Worm (Caenorhabditis elegans) whole organism, L4 larva: Measurements from ENCODE around the gene Y116A8C.37.

Experiments
- F37D6.2 ChIP-seq: sonication (generic microtip); optimal IDR thresholded peaks from 2 replicates; lab custom pipeline; 2016; ENCODE audit warnings: mild to moderate bottlenecking, missing genetic modification characterization, missing compliant biosample characterization
- F49E8.2 ChIP-seq: sonication (generic microtip); optimal IDR thresholded peaks from 2 replicates; lab custom pipeline; 2016; ENCODE audit warnings: missing compliant biosample characterization, mild to moderate bottlenecking, missing genetic modification characterization, borderline replicate concordance
- Y105C5A.15 ChIP-seq: fragments of 200-800 bp; sonication (Bioruptor generic); IDR thresholded peaks from 2 replicates; pipeline ENCODE4 v1.3.6; 2022; ENCODE audit warnings: missing genetic modification characterization, missing compliant biosample characterization
- Y5F2A.4 ChIP-seq: fragments of 200-800 bp; sonication (Bioruptor generic); optimal IDR thresholded peaks from 2 replicates; lab custom pipeline; 2018; ENCODE audit warnings: mild to moderate bottlenecking, missing genetic modification characterization, missing compliant biosample characterization
- Y75B8A.6 ChIP-seq: fragments of 200-800 bp; sonication (Bioruptor generic); IDR thresholded peaks from 2 replicates; pipeline ENCODE4 v1.3.6; 2022; ENCODE audit warnings: missing genetic modification reagents, missing genetic modification characterization, missing compliant biosample characterization
- ZK337.2 ChIP-seq: fragments of 200-800 bp; sonication (Bioruptor generic); IDR thresholded peaks from 2 replicates; pipeline ENCODE4 v1.3.6; 2022; ENCODE audit warnings: missing genetic modification reagents, missing genetic modification characterization, missing compliant biosample characterization
- aha-1 ChIP-seq: fragments of 150-350 bp; peaks from one replicate; lab custom pipeline; 2014; ENCODE audit warnings: missing biosample characterization, missing genetic modification characterization
- aly-2 ChIP-seq: sonication (generic microtip); optimal IDR thresholded peaks from 2 replicates; lab custom pipeline; 2018; ENCODE audit warnings: missing biosample characterization, missing genetic modification characterization
- attf-4 ChIP-seq: sonication (generic microtip); optimal IDR thresholded peaks from 3 replicates; lab custom pipeline; 2017; ENCODE audit warnings: missing biosample characterization, missing genetic modification characterization
- ceh-44 ChIP-seq: fragments of 200-800 bp; sonication (Bioruptor generic); IDR thresholded peaks from 2 replicates; pipeline ENCODE4 v1.3.6; 2022; ENCODE audit warnings: missing genetic modification reagents, missing genetic modification characterization, missing compliant biosample characterization
- ceh-62 ChIP-seq: sonication (generic microtip); optimal IDR thresholded peaks from 2 replicates; lab custom pipeline; 2017; ENCODE audit warnings: missing biosample characterization, missing genetic modification characterization
- ctbp-1 ChIP-seq: fragments of 200-800 bp; sonication (Bioruptor generic); IDR thresholded peaks from 2 replicates; pipeline ENCODE4 v1.3.6; 2022; ENCODE audit warnings: missing genetic modification reagents, missing genetic modification characterization, missing compliant biosample characterization
- daf-19 ChIP-seq: fragments of 200-800 bp; sonication (Bioruptor generic); conservative IDR thresholded peaks from 2 replicates; pipeline ENCODE4 v1.3.6; 2022; ENCODE audit warnings: missing genetic modification characterization, missing compliant biosample characterization
- dmd-6 ChIP-seq: fragments of 200-800 bp; sonication (Bioruptor generic); IDR thresholded peaks from 2 replicates; pipeline ENCODE4 v1.3.6; 2022; ENCODE audit warnings: missing genetic modification reagents, missing genetic modification characterization, missing compliant biosample characterization
- dmd-8 ChIP-seq: fragments of 200-800 bp; sonication (Bioruptor generic); IDR thresholded peaks from 2 replicates; pipeline ENCODE4 v1.3.6; 2022; ENCODE audit warnings: missing genetic modification characterization, missing compliant biosample characterization
- dve-1 ChIP-seq: sonication (generic microtip); optimal IDR thresholded peaks from 2 replicates; lab custom pipeline; 2017; ENCODE audit warnings: antibody characterized with exemption, mild to moderate bottlenecking, missing genetic modification characterization, missing compliant biosample characterization; ENCODE audit not compliant: insufficient read depth
- fkh-10 ChIP-seq: fragments of 150-350 bp; optimal IDR thresholded peaks from 2 replicates; lab custom pipeline; 2014; ENCODE audit warnings: missing biosample characterization, missing genetic modification reagents, missing genetic modification characterization
- fos-1 ChIP-seq: fragments of 150-350 bp; optimal IDR thresholded peaks from 2 replicates; lab custom pipeline; 2014; ENCODE audit warnings: missing biosample characterization, missing genetic modification characterization
- hif-1 ChIP-seq, 2 experiments: sonication (generic microtip); optimal IDR thresholded peaks; 2 replicates each; lab custom pipeline; 2016 to 2017; ENCODE audit warnings: missing compliant biosample characterization in 2 of 2, missing genetic modification characterization in 2 of 2, missing genetic modification reagents in 2 of 2, missing genotype in 2 of 2, mild to moderate bottlenecking in 1 of 2
- hlh-11 ChIP-seq: fragments of 200-800 bp; sonication (Bioruptor generic); optimal IDR thresholded peaks from 2 replicates; lab custom pipeline; 2018; ENCODE audit warnings: mild to moderate bottlenecking, missing genetic modification characterization, missing compliant biosample characterization
- hlh-30 ChIP-seq: sonication (generic microtip); optimal IDR thresholded peaks from 2 replicates; lab custom pipeline; 2017; ENCODE audit warnings: antibody characterized with exemption, mild to moderate bottlenecking, missing genetic modification characterization, missing compliant biosample characterization; ENCODE audit not compliant: insufficient read depth
- hmg-1.1 ChIP-seq: fragments of 200-800 bp; sonication (Bioruptor generic); IDR thresholded peaks from 2 replicates; pipeline ENCODE4 v1.3.6; 2022; ENCODE audit warnings: missing genetic modification reagents, missing genetic modification characterization, missing compliant biosample characterization
- lim-7 ChIP-seq: fragments of 200-800 bp; sonication (Bioruptor generic); IDR thresholded peaks from 2 replicates; pipeline ENCODE4 v1.3.6; 2022; ENCODE audit warnings: missing genetic modification characterization, missing compliant biosample characterization
- lin-15B ChIP-seq: fragments of 150-350 bp; sonication (generic microtip); optimal IDR thresholded peaks from 3 replicates; lab custom pipeline; 2014; ENCODE audit warnings: missing biosample characterization, missing genetic modification characterization
- lin-38 ChIP-seq: fragments of 200-800 bp; sonication (Bioruptor generic); IDR thresholded peaks from 2 replicates; pipeline ENCODE4 v1.3.6; 2022; ENCODE audit warnings: missing genetic modification reagents, missing genetic modification characterization, missing compliant biosample characterization
- lin-39 ChIP-seq: fragments of 150-350 bp; optimal IDR thresholded peaks from 2 replicates; lab custom pipeline; 2014; ENCODE audit warnings: missing biosample characterization, missing genetic modification reagents, missing genetic modification characterization
- lir-3 ChIP-seq: sonication (generic microtip); optimal IDR thresholded peaks from 2 replicates; lab custom pipeline; 2016; ENCODE audit warnings: mild to moderate bottlenecking, missing genetic modification characterization, missing compliant biosample characterization
- lsy-2 ChIP-seq, 2 experiments: fragments of 150-350 bp in 1 of 2; sonication (generic microtip) in 1 of 2; optimal IDR thresholded peaks; 2 replicates each; lab custom pipeline; 2014 to 2017; ENCODE audit warnings: missing biosample characterization in 2 of 2, missing genetic modification characterization in 2 of 2
- mdt-29 ChIP-seq: fragments of 200-800 bp; sonication (Bioruptor generic); IDR thresholded peaks from 2 replicates; pipeline ENCODE4 v1.3.6; 2022; ENCODE audit warnings: missing genetic modification reagents, missing genetic modification characterization, missing compliant biosample characterization
- mxl-2 ChIP-seq: fragments of 200-800 bp; sonication (Bioruptor generic); conservative IDR thresholded peaks from 2 replicates; pipeline ENCODE4 v1.3.6; 2022; ENCODE audit warnings: missing genetic modification reagents, missing genetic modification characterization, missing compliant biosample characterization
- mxl-3 ChIP-seq: fragments of 200-800 bp; sonication (Bioruptor generic); optimal IDR thresholded peaks from 2 replicates; lab custom pipeline; 2018; ENCODE audit warnings: mild to moderate bottlenecking, missing genetic modification characterization, missing compliant biosample characterization
- nhr-111 ChIP-seq: fragments of 200-800 bp; sonication (Bioruptor generic); optimal IDR thresholded peaks from 2 replicates; lab custom pipeline; 2018; ENCODE audit warnings: mild to moderate bottlenecking, missing genetic modification characterization, missing compliant biosample characterization
- nhr-25 ChIP-seq: sonication (generic microtip); optimal IDR thresholded peaks from 2 replicates; lab custom pipeline; 2017; ENCODE audit warnings: missing genetic modification characterization, mild to moderate bottlenecking, missing compliant biosample characterization, antibody characterized with exemption, moderate library complexity, borderline replicate concordance; ENCODE audit not compliant: insufficient read depth
- nhr-28 ChIP-seq: fragments of 150-350 bp; optimal IDR thresholded peaks from 2 replicates; lab custom pipeline; 2014; ENCODE audit warnings: missing biosample characterization, missing genetic modification characterization
- nhr-41 ChIP-seq: fragments of 200-800 bp; sonication (Bioruptor generic); IDR thresholded peaks from 2 replicates; pipeline ENCODE4 v1.3.6; 2022; ENCODE audit warnings: missing genetic modification reagents, missing genetic modification characterization, missing compliant biosample characterization
- nhr-48 ChIP-seq: sonication (generic microtip); optimal IDR thresholded peaks from 2 replicates; lab custom pipeline; 2016; ENCODE audit warnings: mild to moderate bottlenecking, missing genetic modification characterization, missing compliant biosample characterization
- nhr-6 ChIP-seq: fragments of 150-350 bp; optimal IDR thresholded peaks from 2 replicates; lab custom pipeline; 2014; ENCODE audit warnings: missing biosample characterization, missing genetic modification characterization
- nhr-76 ChIP-seq: fragments of 150-350 bp; optimal IDR thresholded peaks from 2 replicates; lab custom pipeline; 2014; ENCODE audit warnings: missing biosample characterization, missing genetic modification characterization
- nhr-77 ChIP-seq: fragments of 150-350 bp; optimal IDR thresholded peaks from 2 replicates; lab custom pipeline; 2014; ENCODE audit warnings: missing biosample characterization, missing genetic modification characterization
- pha-4 ChIP-seq, 2 experiments: fragments of 150-350 bp in 1 of 2; fragments of 200-800 bp in 1 of 2; sonication (Bioruptor generic) in 1 of 2; IDR thresholded peaks in 1 of 2; optimal IDR thresholded peaks in 1 of 2; 2 replicates each; pipeline versions ENCODE4 v1.3.6 to Lab custom; 2014 to 2022; ENCODE audit warnings: missing genetic modification characterization in 2 of 2, missing genetic modification reagents in 2 of 2, missing biosample characterization in 1 of 2, missing compliant biosample characterization in 1 of 2
- pqm-1 ChIP-seq: sonication (generic microtip); optimal IDR thresholded peaks from 2 replicates; lab custom pipeline; 2017; ENCODE audit warnings: missing biosample characterization, missing genetic modification characterization
- saeg-2 ChIP-seq: fragments of 200-800 bp; sonication (Bioruptor generic); IDR thresholded peaks from 2 replicates; pipeline ENCODE4 v1.3.6; 2022; ENCODE audit warnings: missing genetic modification reagents, missing genetic modification characterization, missing compliant biosample characterization
- sdz-12 ChIP-seq: fragments of 200-800 bp; sonication (Bioruptor generic); optimal IDR thresholded peaks from 2 replicates; lab custom pipeline; 2018; ENCODE audit warnings: mild to moderate bottlenecking, missing genetic modification characterization, missing compliant biosample characterization
- set-16 ChIP-seq: fragments of 200-800 bp; sonication (Bioruptor generic); IDR thresholded peaks from 2 replicates; pipeline ENCODE4 v1.3.6; 2022; ENCODE audit warnings: missing genetic modification reagents, missing genetic modification characterization, missing compliant biosample characterization
- snpc-1.2 ChIP-seq: fragments of 200-800 bp; sonication (Bioruptor generic); IDR thresholded peaks from 2 replicates; pipeline ENCODE4 v1.3.6; 2022; ENCODE audit warnings: missing genetic modification reagents, missing genetic modification characterization, missing compliant biosample characterization
- spr-3 ChIP-seq: fragments of 200-800 bp; sonication (Bioruptor generic); optimal IDR thresholded peaks from 2 replicates; lab custom pipeline; 2018; ENCODE audit warnings: mild to moderate bottlenecking, missing genetic modification characterization, missing compliant biosample characterization
- tag-97 ChIP-seq: fragments of 200-800 bp; sonication (Bioruptor generic); IDR thresholded peaks from 2 replicates; pipeline ENCODE4 v1.3.6; 2022; ENCODE audit warnings: missing genetic modification characterization, missing compliant biosample characterization
- tra-1 ChIP-seq: fragments of 200-800 bp; sonication (Bioruptor generic); IDR thresholded peaks from 2 replicates; pipeline ENCODE4 v1.3.6; 2022; ENCODE audit warnings: missing genetic modification reagents, missing genetic modification characterization, missing compliant biosample characterization
- unc-39 ChIP-seq: sonication (generic microtip); optimal IDR thresholded peaks from 2 replicates; lab custom pipeline; 2017; ENCODE audit warnings: missing biosample characterization, missing genetic modification characterization
- vab-7 ChIP-seq: fragments of 200-800 bp; sonication (Bioruptor generic); IDR thresholded peaks from 2 replicates; pipeline ENCODE4 v1.3.6; 2022; ENCODE audit warnings: missing genetic modification reagents, missing genetic modification characterization, missing compliant biosample characterization
- zag-1 ChIP-seq: fragments of 150-350 bp; optimal IDR thresholded peaks from 2 replicates; lab custom pipeline; 2014; ENCODE audit warnings: missing biosample characterization, missing genetic modification characterization
- zfp-2 ChIP-seq: sonication (generic microtip); optimal IDR thresholded peaks from 2 replicates; lab custom pipeline; 2016; ENCODE audit warnings: mild to moderate bottlenecking, missing genetic modification characterization, missing compliant biosample characterization

Y116A8C.37 gene

DNA sequence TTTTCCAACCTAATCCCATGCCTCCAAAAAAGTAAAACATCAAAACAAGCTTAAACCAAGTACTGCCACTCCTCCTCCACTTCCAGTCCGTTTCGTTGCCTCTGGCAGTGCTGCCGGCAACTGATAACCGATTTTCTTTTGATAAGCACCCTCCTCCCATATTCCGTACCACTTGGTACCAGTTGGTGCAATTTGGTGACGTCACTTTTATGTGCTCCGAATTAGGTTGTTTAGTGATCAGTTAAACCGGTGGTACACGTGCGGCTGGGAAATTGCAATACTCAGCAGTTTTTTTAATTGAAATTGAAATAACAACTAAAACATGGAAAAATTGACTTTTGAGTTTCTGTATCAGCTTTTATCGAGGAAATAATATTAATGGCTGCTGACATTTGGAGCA lies 43.2 kb upstream of the Y116A8C.37 start (continued):
- peak; percentile 40 for TF ChIP-seq hlh-30 (tag; lab: Kevin White, UChicago)
- TF ChIP-seq nhr-28, result peak; percentile 58
- TF ChIP-seq snpc-1.2 (GFP tag; lab: Robert Waterston, UW), result no peak
- peak; percentile 95 for TF ChIP-seq hlh-11 (tag; lab: Kevin White, UChicago)
- TF ChIP-seq dve-1 (tag; lab: Kevin White, UChicago), result peak; percentile 95
- TF ChIP-seq F49E8.2 (tag; lab: Kevin White, UChicago), result no peak
- no peak for TF ChIP-seq ZK337.2 (GFP tag; lab: Robert Waterston, UW)
- TF ChIP-seq lim-7 (GFP tag; lab: Robert Waterston, UW), result no peak
- no peak for TF ChIP-seq hmg-1.1 (GFP tag; lab: Robert Waterston, UW)
- TF ChIP-seq aha-1 (tag; lab: Kevin White, UChicago), result no peak
- no peak for TF ChIP-seq ceh-44 (GFP tag; lab: Robert Waterston, UW)
- TF ChIP-seq saeg-2 (GFP tag; lab: Robert Waterston, UW), result no peak
- TF ChIP-seq zag-1 (tag; lab: Kevin White, UChicago), result no peak
- no peak for TF ChIP-seq Y75B8A.6 (GFP tag; lab: Robert Waterston, UW)
- TF ChIP-seq dmd-6 (GFP tag; lab: Robert Waterston, UW), result no peak
- no peak for TF ChIP-seq spr-3 (GFP tag; lab: Kevin White, UChicago)
- no peak for TF ChIP-seq ctbp-1 (GFP tag; lab: Robert Waterston, UW)
- TF ChIP-seq lir-3 (tag; lab: Kevin White, UChicago), result no peak
- no peak for TF ChIP-seq dmd-8 (GFP tag; lab: Robert Waterston, UW)
- TF ChIP-seq nhr-77, result no peak
- no peak for TF ChIP-seq unc-39
- no peak for TF ChIP-seq set-16 (GFP tag; lab: Robert Waterston, UW)
- TF ChIP-seq Y5F2A.4, result no peak
- TF ChIP-seq daf-19 (GFP tag; lab: Robert Waterston, UW), result no peak
- TF ChIP-seq sdz-12, result no peak
- TF ChIP-seq aly-2 (tag; lab: Kevin White, UChicago), result no peak
- no peak for TF ChIP-seq F37D6.2 (tag; lab: Kevin White, UChicago)
- no peak for TF ChIP-seq Y105C5A.15 (GFP tag; lab: Robert Waterston, UW)
- TF ChIP-seq nhr-41 (GFP tag; lab: Robert Waterston, UW), result no peak
- TF ChIP-seq tag-97 (GFP tag; lab: Robert Waterston, UW), result no peak
- TF ChIP-seq pqm-1 (tag; lab: Kevin White, UChicago), result peak; percentile 88
- TF ChIP-seq lin-39 (tag; lab: Kevin White, UChicago), result no peak
- no peak for TF ChIP-seq zfp-2 (tag; lab: Kevin White, UChicago)
- no peak for TF ChIP-seq fos-1 (tag; lab: Kevin White, UChicago)
- TF ChIP-seq ceh-62 (tag; lab: Kevin White, UChicago), result no peak
- TF ChIP-seq nhr-111, result no peak
- no peak for TF ChIP-seq nhr-6
- TF ChIP-seq mdt-29 (GFP tag; lab: Robert Waterston, UW), result no peak
- TF ChIP-seq nhr-48 (tag; lab: Kevin White, UChicago), result peak; percentile 57
- TF ChIP-seq vab-7, result no peak
- no peak for TF ChIP-seq hif-1 (tag; optimal IDR thresholded peaks at IDR 0.05; lab: Kevin White, UChicago)
- TF ChIP-seq attf-4 (tag; lab: Kevin White, UChicago), result no peak
- TF ChIP-seq lin-15B, result no peak
- no peak for TF ChIP-seq pha-4 (GFP tag; IDR thresholded peaks at IDR 0.05; lab: Robert Waterston, UW)
- TF ChIP-seq pha-4 (tag; optimal IDR thresholded peaks at IDR 0.05; lab: Kevin White, UChicago), result no peak
- TF ChIP-seq lsy-2 (tag; optimal IDR thresholded peaks at IDR 0.05; lab: Kevin White, UChicago), result peak in 1 of 2 experiments; percentile 37
- no peak for TF ChIP-seq fkh-10 (GFP tag; lab: Kevin White, UChicago)
- TF ChIP-seq nhr-76 (tag; lab: Kevin White, UChicago), result no peak
- peak; percentile 74 for TF ChIP-seq mxl-3 (GFP tag; lab: Kevin White, UChicago)
- no peak for TF ChIP-seq lin-38 (GFP tag; lab: Robert Waterston, UW)
- TF ChIP-seq tra-1 (GFP tag; lab: Robert Waterston, UW), result no peak
- no peak for TF ChIP-seq mxl-2 (GFP tag; lab: Robert Waterston, UW)
- no peak for TF ChIP-seq nhr-25
